Fruit fly (Drosophila melanogaster) whole organism: ENCODE results near the gene hzg.

ENCODE experiments used
- CG8478 ChIP-seq: fragments of >200 bp; optimal IDR thresholded peaks from 2 replicates; lab custom pipeline; 2018; ENCODE audit warnings: inconsistent platforms
- Dll ChIP-seq: fragments of >200 bp; optimal IDR thresholded peaks from 2 replicates; lab custom pipeline; 2017
- EcR ChIP-seq, 2 experiments: fragments of >200 bp; optimal IDR thresholded peaks; 2 replicates each; lab custom pipeline; 2017; ENCODE audit warnings: missing biosample characterization in 2 of 2, missing genetic modification characterization in 2 of 2, missing genetic modification reagents in 2 of 2
- pan ChIP-seq: fragments of >200 bp; optimal IDR thresholded peaks from 2 replicates; lab custom pipeline; 2017
- psq ChIP-seq: fragments of >200 bp; optimal IDR thresholded peaks from 2 replicates; lab custom pipeline; 2017
- usp ChIP-seq: fragments of >200 bp; optimal IDR thresholded peaks from 2 replicates; lab custom pipeline; 2017; ENCODE audit warnings: missing biosample characterization, missing genetic modification characterization, mixed read lengths

The hzg gene

DNA sequence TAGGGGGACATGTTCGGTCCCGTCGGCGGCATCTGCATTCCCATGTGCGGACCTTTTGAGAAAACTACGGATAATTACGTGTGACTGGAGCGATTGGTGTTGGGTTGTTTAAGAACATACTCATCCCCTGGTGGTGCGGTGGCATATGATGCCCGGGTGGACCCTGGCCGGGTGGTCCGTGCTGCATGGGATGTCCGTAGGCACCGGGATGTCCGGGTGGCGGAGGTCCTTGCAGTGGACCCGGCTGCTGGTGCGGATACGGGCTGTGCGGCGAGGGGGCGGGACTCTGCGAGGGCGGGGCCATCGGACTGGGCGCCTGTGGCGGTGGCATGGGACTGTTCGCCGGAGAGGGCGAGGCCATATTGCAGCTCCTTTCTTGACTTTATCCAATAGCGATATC, 22.4 kb downstream of the hzg start:
- TF ChIP-seq usp (GFP tag; lab: Kevin White, UChicago), result no peak
- TF ChIP-seq EcR (GFP tag; optimal IDR thresholded peaks at IDR 0.05; lab: Kevin White, UChicago), result no peak

DNA sequence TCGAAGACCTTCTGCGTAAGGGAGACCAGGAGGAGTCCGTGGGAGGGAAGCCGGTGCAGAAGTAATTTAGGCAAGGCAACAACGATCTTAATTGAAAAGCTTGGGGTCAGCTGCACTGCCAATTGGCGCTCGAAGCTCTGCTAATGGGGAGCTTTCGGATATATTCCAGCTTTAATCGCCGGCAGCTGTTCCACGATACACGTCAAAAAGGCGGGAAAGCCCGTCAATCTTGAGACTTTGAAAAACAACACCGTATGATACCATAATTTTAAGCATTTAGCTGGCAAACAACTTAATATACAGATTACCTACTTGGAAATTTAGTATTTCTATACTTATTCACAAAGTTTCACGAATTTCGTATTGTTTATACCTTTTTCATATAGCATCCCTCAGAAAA, 23.1 kb downstream of the hzg start:
- TF ChIP-seq EcR (GFP tag; optimal IDR thresholded peaks at IDR 0.05; lab: Kevin White, UChicago), result no peak
- TF ChIP-seq Dll (lab: Kevin White, UChicago), result no peak
- no peak for TF ChIP-seq usp (GFP tag; lab: Kevin White, UChicago)
- no peak for TF ChIP-seq pan
- TF ChIP-seq psq (lab: Kevin White, UChicago), result no peak
- no peak for TF ChIP-seq CG8478 (lab: Kevin White, UChicago)

DNA sequence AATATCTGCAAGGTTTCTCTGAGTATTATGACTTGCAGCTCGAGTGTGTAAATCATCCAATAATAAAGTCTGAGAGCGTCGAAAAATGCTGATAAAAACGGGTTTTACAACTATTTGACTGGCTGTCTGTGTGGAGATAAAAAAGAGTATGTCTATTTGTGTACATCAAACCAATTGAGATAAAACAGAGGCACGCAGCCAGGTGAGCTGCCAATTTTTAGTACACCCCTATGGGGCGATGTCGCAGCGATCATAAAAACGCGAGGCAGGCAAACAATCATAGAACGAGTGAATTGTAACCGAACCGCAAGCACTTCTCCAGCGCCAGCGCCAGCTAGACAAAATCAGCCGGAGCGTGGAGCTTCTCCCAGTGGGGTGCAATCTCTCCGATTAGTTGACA, 24.6 kb downstream of the hzg start, which contains the start of gene CG17027:
Gene CG17027 (plus strand): TSS at position 189 of the 400 bp plus-strand sequence.
- TF ChIP-seq EcR (GFP tag; optimal IDR thresholded peaks at IDR 0.05; lab: Kevin White, UChicago) (no peak), psq (lab: Kevin White, UChicago) (no peak), Dll (lab: Kevin White, UChicago) (no peak), usp (GFP tag; lab: Kevin White, UChicago) (no peak), CG8478 (lab: Kevin White, UChicago) (no peak), pan (no peak)

DNA sequence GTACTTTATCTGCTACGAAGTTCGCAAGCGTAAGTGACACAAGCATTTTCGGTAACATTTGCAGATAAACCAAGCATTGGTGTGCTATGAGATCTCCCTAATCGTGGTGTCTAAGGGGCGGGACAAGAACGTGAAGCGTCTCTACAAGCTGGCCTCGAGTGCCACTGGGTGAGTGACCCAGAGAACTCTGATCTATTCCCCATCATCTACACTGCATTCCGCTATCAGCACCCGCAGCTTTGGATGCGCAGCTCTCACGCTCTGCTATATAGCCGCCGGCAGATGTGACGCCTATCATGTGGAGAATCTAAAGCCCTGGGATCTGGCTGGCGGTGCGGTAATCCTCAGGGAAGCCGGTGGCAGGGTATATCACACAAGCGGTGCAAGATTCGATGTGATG, 25.3 kb downstream of the hzg start:
- no peak for TF ChIP-seq usp (GFP tag; lab: Kevin White, UChicago)
- no peak for TF ChIP-seq Dll (lab: Kevin White, UChicago)
- no peak for TF ChIP-seq EcR (GFP tag; optimal IDR thresholded peaks at IDR 0.05; lab: Kevin White, UChicago)
- no peak for TF ChIP-seq psq (lab: Kevin White, UChicago)
- TF ChIP-seq pan, result no peak
- TF ChIP-seq CG8478 (lab: Kevin White, UChicago), result no peak

DNA sequence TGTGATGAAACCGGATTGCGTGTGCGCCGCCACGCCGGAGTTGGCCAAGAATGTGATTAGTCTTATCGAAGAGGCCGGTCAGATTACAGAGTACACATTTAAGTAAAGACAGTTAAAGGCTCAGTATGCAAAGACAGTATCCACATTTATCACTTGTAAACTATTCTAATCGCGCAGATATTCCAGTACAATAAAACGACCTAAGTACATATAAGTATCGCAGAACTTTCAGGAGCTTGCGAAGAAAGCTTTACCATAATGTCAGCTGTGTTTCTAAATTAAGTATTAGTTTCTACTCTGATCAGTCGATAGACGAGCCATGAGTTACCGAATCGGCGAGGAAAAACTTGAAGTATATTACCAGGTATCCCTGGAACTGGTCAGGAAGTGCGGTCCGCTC, 26.3 kb downstream of the hzg start, which contains the start of gene CG17028:
Gene CG17028 (plus strand): TSS at position 301 of the 400 bp plus-strand sequence.
- TF ChIP-seq psq (lab: Kevin White, UChicago), result no peak
- TF ChIP-seq CG8478 (lab: Kevin White, UChicago), result no peak
- TF ChIP-seq Dll (lab: Kevin White, UChicago), result no peak
- no peak for TF ChIP-seq pan
- TF ChIP-seq EcR (GFP tag; optimal IDR thresholded peaks at IDR 0.05; lab: Kevin White, UChicago), result no peak
- TF ChIP-seq usp (GFP tag; lab: Kevin White, UChicago), result no peak

DNA sequence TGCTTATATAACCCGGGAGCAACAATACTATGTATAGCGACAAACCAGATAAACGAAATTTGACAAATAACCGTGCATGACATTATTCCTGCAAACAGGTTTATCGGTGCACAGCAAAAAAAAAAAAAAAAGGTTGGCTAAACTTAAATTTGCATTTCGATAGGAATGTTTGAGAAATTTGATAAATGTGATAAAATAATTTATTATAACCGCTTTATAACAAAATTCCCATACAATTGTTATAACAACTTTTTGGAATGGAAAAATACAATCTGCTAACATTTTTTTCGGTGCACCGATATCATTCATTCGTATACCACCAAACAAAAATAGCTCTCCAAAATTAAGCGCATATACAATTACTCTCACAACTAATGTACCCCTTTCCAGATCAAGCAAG, 27.0 kb downstream of the hzg start:
- TF ChIP-seq CG8478 (lab: Kevin White, UChicago) (no peak), Dll (lab: Kevin White, UChicago) (no peak), EcR (GFP tag; optimal IDR thresholded peaks at IDR 0.05; lab: Kevin White, UChicago) (no peak), pan (no peak), usp (GFP tag; lab: Kevin White, UChicago) (no peak), psq (lab: Kevin White, UChicago) (no peak)

DNA sequence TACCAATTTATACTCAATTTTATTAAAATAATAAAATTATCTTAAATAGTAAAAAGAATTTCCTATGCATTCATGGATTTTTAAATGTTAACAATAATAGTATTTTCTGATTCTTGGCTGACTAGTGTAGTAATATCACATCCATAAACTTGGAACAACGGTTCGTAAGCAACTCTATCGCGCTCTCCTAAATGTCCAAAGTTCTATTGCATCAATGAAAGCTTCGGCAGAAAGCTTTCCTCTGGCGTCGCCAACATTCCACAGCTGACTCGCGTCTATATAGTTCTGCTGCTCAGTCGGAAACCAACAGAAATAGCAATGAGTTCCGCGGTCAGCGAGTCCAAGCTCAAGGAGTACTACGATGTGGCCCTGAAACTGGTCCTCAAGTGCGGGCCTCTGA, 27.8 kb downstream of the hzg start, which contains the start of gene CG17029:
Gene CG17029 (plus strand): TSS at position 113 of the 400 bp plus-strand sequence.
- TF ChIP-seq pan (no peak), CG8478 (lab: Kevin White, UChicago) (no peak), EcR (GFP tag; optimal IDR thresholded peaks at IDR 0.05; lab: Kevin White, UChicago) (no peak), Dll (lab: Kevin White, UChicago) (no peak)

DNA sequence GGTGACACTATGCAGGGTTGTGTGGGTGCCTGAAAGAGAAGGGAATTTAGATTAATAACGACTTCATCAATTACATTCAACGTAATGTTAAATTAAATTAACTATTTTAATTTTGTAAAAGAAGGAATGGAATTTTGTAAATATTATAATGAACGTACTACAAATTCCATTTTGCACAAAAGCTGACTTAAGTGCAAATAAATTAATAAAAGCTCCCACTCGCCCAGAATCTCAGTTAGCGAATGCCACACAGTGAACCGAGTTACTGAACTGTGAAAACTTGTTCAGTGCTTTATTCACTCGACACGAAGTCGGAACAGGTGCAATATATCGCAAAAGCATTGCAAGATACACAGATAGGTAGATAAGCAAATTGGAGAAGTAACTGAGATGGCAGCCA, 29.5 kb downstream of the hzg start, which contains the start of gene CG17026:
Gene CG17026 (plus strand): TSS at position 301 of the 400 bp plus-strand sequence.
- TF ChIP-seq EcR (GFP tag; optimal IDR thresholded peaks at IDR 0.05; lab: Kevin White, UChicago), result no peak
- no peak for TF ChIP-seq psq (lab: Kevin White, UChicago)
- TF ChIP-seq pan, result no peak
- no peak for TF ChIP-seq Dll (lab: Kevin White, UChicago)
- no peak for TF ChIP-seq CG8478 (lab: Kevin White, UChicago)
- TF ChIP-seq usp (GFP tag; lab: Kevin White, UChicago), result no peak

DNA sequence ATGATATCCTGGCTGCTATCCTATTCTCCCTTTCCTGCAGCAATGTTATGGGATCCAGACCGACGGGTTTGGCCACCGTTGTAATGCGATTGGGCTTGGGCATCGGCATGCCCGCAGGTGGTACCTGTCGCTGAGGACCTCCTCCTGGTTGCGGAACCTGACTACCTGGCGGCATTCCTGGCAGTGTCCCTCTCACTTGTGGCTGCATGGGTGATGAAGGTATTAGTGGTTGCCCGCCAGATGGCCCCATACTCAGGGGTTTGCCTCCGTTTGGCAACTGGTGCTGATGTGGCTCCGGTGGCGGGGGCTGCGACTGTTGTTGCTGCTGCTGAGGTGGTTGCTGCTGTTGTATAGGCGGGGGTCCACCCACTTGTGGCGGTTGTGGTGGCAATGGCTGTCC, 30.4 kb downstream of the hzg start:
- TF ChIP-seq CG8478 (lab: Kevin White, UChicago), result no peak
- TF ChIP-seq pan, result no peak
- no peak for TF ChIP-seq usp (GFP tag; lab: Kevin White, UChicago)
- no peak for TF ChIP-seq psq (lab: Kevin White, UChicago)
- no peak for TF ChIP-seq Dll (lab: Kevin White, UChicago)
- no peak for TF ChIP-seq EcR (GFP tag; optimal IDR thresholded peaks at IDR 0.05; lab: Kevin White, UChicago)

DNA sequence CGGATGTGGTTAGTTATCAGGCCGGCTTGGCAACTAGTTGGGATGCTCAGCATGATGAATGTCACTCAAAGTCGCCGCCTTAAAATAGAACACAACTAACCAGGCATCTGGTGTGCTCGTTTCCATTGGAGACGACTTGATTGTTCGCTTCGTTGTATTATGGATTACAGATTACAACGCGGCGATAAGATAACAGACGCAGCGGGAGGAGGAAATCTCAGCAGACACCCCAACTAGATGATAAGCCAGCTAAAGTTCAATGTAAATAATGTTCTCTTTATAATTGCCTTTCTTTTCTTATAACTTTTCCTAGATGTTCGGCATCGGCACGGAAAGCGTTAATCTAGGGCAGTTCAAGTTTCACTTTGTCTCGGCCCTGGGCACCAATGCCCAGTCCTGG, 35.9 kb downstream of the hzg start:
- TF ChIP-seq usp (GFP tag; lab: Kevin White, UChicago) (no peak), EcR (GFP tag; optimal IDR thresholded peaks at IDR 0.05; lab: Kevin White, UChicago) (no peak), pan (no peak), CG8478 (lab: Kevin White, UChicago) (no peak), psq (lab: Kevin White, UChicago) (no peak)

DNA sequence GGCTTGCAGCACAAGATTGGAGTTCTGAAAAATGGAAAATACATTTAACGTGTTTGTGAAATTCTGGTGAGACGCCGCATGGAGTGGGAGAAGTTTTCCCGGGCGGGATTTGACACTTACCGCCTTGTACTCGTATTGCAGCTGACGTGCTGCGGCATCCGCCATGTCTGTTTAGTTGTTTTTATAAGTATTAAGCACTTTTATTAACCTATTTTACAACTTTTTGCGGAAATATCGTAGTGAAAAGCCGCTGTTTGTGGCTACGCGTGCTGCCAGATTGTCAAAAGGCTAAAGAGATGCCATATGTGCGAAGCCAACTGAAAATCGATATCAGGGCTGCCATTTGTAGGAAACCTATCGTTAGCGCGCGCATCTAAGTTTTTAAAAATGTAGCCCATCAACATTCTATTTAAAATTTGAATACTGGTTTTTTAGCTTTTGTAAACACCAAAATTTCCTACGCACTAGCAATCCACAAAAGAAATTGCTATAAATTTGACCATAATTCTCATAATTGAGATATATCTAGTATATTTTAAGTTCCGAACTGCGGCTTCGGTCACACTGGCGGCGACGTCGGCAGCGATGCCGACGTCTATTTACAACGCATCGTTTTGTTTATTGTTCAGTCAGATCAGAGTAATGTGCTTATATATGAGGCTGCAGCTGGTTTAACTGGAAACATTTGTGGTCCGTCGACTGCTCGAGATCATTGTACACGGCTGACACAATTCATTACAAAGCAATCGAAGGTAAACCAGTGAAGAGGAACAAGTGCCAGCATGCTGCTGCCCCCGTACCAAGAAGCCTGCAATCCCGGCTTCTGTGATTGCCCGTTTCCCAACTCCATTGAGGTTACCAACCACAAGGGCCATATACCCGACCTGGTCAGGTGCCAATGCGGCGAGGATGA, 36.7 kb downstream of the hzg start, which contains the start of the genes Brr2 and CG10516:
Gene Brr2 (minus strand): TSS at position 285 of the 913 bp plus-strand sequence.
Gene CG10516 (plus strand): TSS at position 617 of the 913 bp plus-strand sequence.
- TF ChIP-seq pan (no peak), Dll (lab: Kevin White, UChicago) (no peak), psq (lab: Kevin White, UChicago) (no peak), CG8478 (lab: Kevin White, UChicago) (no peak), EcR (GFP tag; optimal IDR thresholded peaks at IDR 0.05; lab: Kevin White, UChicago) (no peak)
